Fruit fly (Drosophila melanogaster) whole organism, prepupa: ENCODE data around the gene CG13603.

Experiments used
- CG10631 ChIP-seq: fragments of 200-800 bp; sonication (Bioruptor generic); optimal IDR thresholded peaks from 2 replicates; lab custom pipeline; 2016; ENCODE audit warnings: missing biosample characterization, missing genetic modification characterization
- CG11902 ChIP-seq: fragments of 200-800 bp; sonication (Bioruptor generic); optimal IDR thresholded peaks from 3 replicates; lab custom pipeline; 2016; ENCODE audit warnings: missing biosample characterization, missing genetic modification characterization
- CG15336 ChIP-seq: fragments of 200-800 bp; sonication (Bioruptor generic); IDR thresholded peaks from 2 replicates; pipeline ENCODE4 v1.3.6; 2022; ENCODE audit warnings: missing biosample characterization, missing genetic modification characterization
- CG1621 ChIP-seq: fragments of 200-800 bp; sonication (Bioruptor generic); optimal IDR thresholded peaks from 3 replicates; lab custom pipeline; 2018; ENCODE audit warnings: missing biosample characterization, mild to moderate bottlenecking, missing genetic modification characterization
- CG31627 ChIP-seq: fragments of 200-800 bp; sonication (Bioruptor generic); optimal IDR thresholded peaks from 3 replicates; lab custom pipeline; 2016; ENCODE audit warnings: missing biosample characterization, missing genetic modification characterization
- CG4318 ChIP-seq: fragments of 200-800 bp; sonication (Bioruptor generic); optimal IDR thresholded peaks from 3 replicates; lab custom pipeline; 2017; ENCODE audit warnings: missing biosample characterization, mild to moderate bottlenecking, missing genetic modification characterization
- CG6792 ChIP-seq: fragments of 200-800 bp; sonication (Bioruptor generic); optimal IDR thresholded peaks from 3 replicates; lab custom pipeline; 2016; ENCODE audit warnings: missing biosample characterization, missing genetic modification characterization
- CG8319 ChIP-seq: fragments of 200-800 bp; sonication (Bioruptor generic); optimal IDR thresholded peaks from 3 replicates; lab custom pipeline; 2016; ENCODE audit warnings: missing biosample characterization, missing genetic modification characterization
- CG9139 ChIP-seq: fragments of 200-800 bp; sonication (Bioruptor generic); optimal IDR thresholded peaks from 3 replicates; lab custom pipeline; 2017; ENCODE audit warnings: missing biosample characterization, mild to moderate bottlenecking, missing genetic modification characterization
- Eip75B ChIP-seq: fragments of 200-800 bp; sonication (Bioruptor generic); optimal IDR thresholded peaks from 3 replicates; lab custom pipeline; 2016; ENCODE audit warnings: missing biosample characterization, missing genetic modification characterization
- Eip78C ChIP-seq: fragments of 200-800 bp; sonication (Bioruptor generic); peaks from one replicate; lab custom pipeline; 2016; ENCODE audit warnings: missing biosample characterization, missing genetic modification characterization
- Eip93F ChIP-seq: fragments of 200-800 bp; sonication (Bioruptor generic); optimal IDR thresholded peaks from 2 replicates; lab custom pipeline; 2016; ENCODE audit warnings: missing biosample characterization, mild to moderate bottlenecking, missing genetic modification characterization
- Hr4 ChIP-seq: fragments of 200-800 bp; sonication (Bioruptor generic); optimal IDR thresholded peaks from 3 replicates; lab custom pipeline; 2016; ENCODE audit warnings: missing biosample characterization, missing genetic modification characterization
- Sox102F ChIP-seq: fragments of 200-800 bp; sonication (Bioruptor generic); optimal IDR thresholded peaks from 2 replicates; lab custom pipeline; 2016; ENCODE audit warnings: missing biosample characterization, mild to moderate bottlenecking, missing genetic modification characterization
- Sox14 ChIP-seq: fragments of 200-800 bp; sonication (Bioruptor generic); optimal IDR thresholded peaks from 3 replicates; lab custom pipeline; 2016; ENCODE audit warnings: missing biosample characterization, missing genetic modification characterization
- lz ChIP-seq: fragments of 200-800 bp; sonication (Bioruptor generic); optimal IDR thresholded peaks from 3 replicates; lab custom pipeline; 2016; ENCODE audit warnings: missing biosample characterization, missing genetic modification characterization
- net ChIP-seq: fragments of 200-800 bp; sonication (Bioruptor generic); optimal IDR thresholded peaks from 3 replicates; lab custom pipeline; 2016; ENCODE audit warnings: missing biosample characterization, missing genetic modification characterization
- vri ChIP-seq: fragments of 200-800 bp; sonication (Bioruptor generic); optimal IDR thresholded peaks from 3 replicates; lab custom pipeline; 2016; ENCODE audit warnings: missing biosample characterization, mild to moderate bottlenecking, missing genetic modification characterization

CG13603 gene

DNA sequence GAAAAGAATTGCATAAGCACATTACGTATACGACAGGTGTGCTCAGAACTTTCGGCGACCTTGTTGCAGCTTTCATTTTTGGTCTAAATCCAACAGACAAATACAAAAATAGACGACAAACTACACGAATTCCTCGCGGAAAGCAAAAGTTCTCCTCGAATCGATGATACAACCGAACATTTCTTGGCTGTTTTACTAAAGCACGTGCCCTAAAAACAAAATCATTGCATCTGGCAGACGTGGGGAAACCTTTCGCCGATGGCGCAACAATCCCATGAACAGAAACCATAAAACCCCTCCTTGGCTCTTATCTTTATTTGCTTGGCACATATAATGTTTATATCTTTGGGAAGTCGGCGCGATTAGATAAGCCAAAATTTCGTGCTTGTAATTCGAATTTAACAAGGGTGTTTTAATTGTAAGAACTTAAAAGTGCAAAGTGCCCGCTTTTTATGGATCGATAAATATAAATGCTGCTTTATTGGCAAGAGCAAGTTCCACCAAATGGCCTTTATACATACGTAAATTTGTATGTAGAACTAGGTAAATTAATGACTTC lies 47.7 kb downstream of the CG13603 start:
- TF ChIP-seq Eip78C (GFP tag; lab: Kevin White, UChicago) (peak; percentile 17), CG10631 (GFP tag; lab: Kevin White, UChicago) (no peak), CG15336 (GFP tag; lab: Robert Waterston, UW) (0 out of 2 replicates have a peak, but pooled peaks have one; percentile 8), CG8319 (GFP tag; lab: Kevin White, UChicago) (no peak), CG6792 (GFP tag; lab: Kevin White, UChicago) (no peak), Sox14 (GFP tag; lab: Kevin White, UChicago) (no peak), Eip75B (GFP tag; lab: Kevin White, UChicago) (no peak), Sox102F (GFP tag; lab: Kevin White, UChicago) (no peak), Hr4 (GFP tag; lab: Kevin White, UChicago) (no peak), CG11902 (GFP tag; lab: Kevin White, UChicago) (no peak), Eip93F (GFP tag; lab: Kevin White, UChicago) (no peak), CG31627 (GFP tag; lab: Kevin White, UChicago) (no peak), CG4318 (GFP tag; lab: Kevin White, UChicago) (no peak), net (no peak), vri (GFP tag; lab: Kevin White, UChicago) (peak; percentile 84), CG1621 (tag; lab: Kevin White, UChicago) (no peak), lz (no peak), CG9139 (GFP tag; lab: Kevin White, UChicago) (no peak)
